Fruit fly (Drosophila melanogaster): ENCODE results near the gene Kaz.

Gene Kaz

DNA sequence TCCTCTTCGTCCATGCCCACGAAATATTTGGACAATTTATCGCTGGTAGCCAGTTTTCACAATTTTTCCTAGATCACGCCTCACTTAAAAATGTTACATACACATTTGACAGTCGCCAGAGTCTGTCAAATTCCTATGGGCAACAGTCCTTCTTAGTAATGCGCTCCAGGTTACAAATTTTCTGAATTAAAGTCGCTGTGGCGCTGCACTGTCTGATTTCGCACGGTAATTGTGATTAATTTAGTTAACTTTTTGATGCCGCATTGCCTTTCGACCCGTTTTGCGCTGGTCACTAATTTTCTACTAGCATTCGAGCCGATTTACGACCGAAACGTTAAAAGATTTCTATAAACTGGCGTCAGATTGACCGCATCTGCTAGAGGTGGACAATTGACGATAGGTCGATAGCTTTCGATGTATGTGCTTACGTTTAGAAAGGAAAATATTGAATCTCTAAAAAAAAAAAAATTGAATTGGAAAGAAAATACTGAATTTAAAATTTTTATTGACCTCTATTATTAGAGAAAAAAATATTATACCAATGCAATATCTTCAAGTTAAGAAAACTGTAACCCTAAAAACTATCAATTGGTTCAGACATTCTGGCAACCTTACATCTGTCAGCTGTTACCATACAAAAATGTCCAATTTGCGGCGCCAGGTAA is 16.0 kb downstream of the Kaz start, which contains the start of the genes lili and CG34150 (continued):
- TF ChIP-seq CG6683 (GFP tag; optimal IDR thresholded peaks at IDR 0.05), result no peak
- no peak for TF ChIP-seq toy (GFP tag; IDR thresholded peaks at IDR 0.05)
- TF ChIP-seq CG12219 (GFP tag; optimal IDR thresholded peaks at IDR 0.05), result no peak
- TF ChIP-seq Nf-YB (GFP tag; optimal IDR thresholded peaks at IDR 0.05), result peak; percentile 60
- TF ChIP-seq otp (GFP tag; IDR thresholded peaks at IDR 0.05), result no peak
- TF ChIP-seq dysf (GFP tag; IDR thresholded peaks at IDR 0.05), result peak; percentile 66
- peak; percentile 53 for TF ChIP-seq bcd (GFP tag; optimal IDR thresholded peaks at IDR 0.05)
- TF ChIP-seq Hmr (GFP tag; optimal IDR thresholded peaks at IDR 0.05), result peak; percentile 58
- TF ChIP-seq CG18011 (GFP tag; optimal IDR thresholded peaks at IDR 0.05), result peak; percentile 53
- TF ChIP-seq CG15011 (GFP tag; optimal IDR thresholded peaks at IDR 0.05), result no peak
- TF ChIP-seq CG43689 (GFP tag; IDR thresholded peaks at IDR 0.05), result no peak
- peak; percentile 36 for TF ChIP-seq fd96Cb (tag; optimal IDR thresholded peaks at IDR 0.05)
- no peak for TF ChIP-seq Kr (GFP tag; optimal IDR thresholded peaks at IDR 0.05)
- peak; percentile 88 for TF ChIP-seq Dll (GFP tag; IDR thresholded peaks at IDR 0.05; ENCODE audit: partially characterized antibody)
- TF ChIP-seq CG31388 (GFP tag; optimal IDR thresholded peaks at IDR 0.05), result peak; percentile 77
- 0 out of 2 replicates have a peak, but pooled peaks have one; percentile 55 for TF ChIP-seq Oaz (GFP tag; IDR thresholded peaks at IDR 0.05)
- TF ChIP-seq seq (GFP tag; IDR thresholded peaks at IDR 0.05), result peak; percentile 37; the same call in 1 of the 2 replicates
- TF ChIP-seq CG32767 (GFP tag; IDR thresholded peaks at IDR 0.05), result peak; percentile 73; the same call in 1 of the 2 replicates
- peak; percentile 40 for TF ChIP-seq cwo (GFP tag; optimal IDR thresholded peaks at IDR 0.05)
- TF ChIP-seq Hmx (GFP tag; optimal IDR thresholded peaks at IDR 0.05), result peak; percentile 30
- TF ChIP-seq Aef1 (GFP tag; IDR thresholded peaks at IDR 0.05), result peak; percentile 71
- peak; percentile 80 for TF ChIP-seq bbx (GFP tag; IDR thresholded peaks at IDR 0.05; ENCODE audit: partially characterized antibody)
- no peak for TF ChIP-seq Sox100B (GFP tag; optimal IDR thresholded peaks at IDR 0.05)
- TF ChIP-seq Six4 (GFP tag; optimal IDR thresholded peaks at IDR 0.05), result peak; percentile 77
- TF ChIP-seq Oli (tag; optimal IDR thresholded peaks at IDR 0.05), result peak; percentile 50
- peak; percentile 52 for TF ChIP-seq CG12104 (GFP tag; optimal IDR thresholded peaks at IDR 0.05)
- peak; percentile 41 for TF ChIP-seq sima (GFP tag; optimal IDR thresholded peaks at IDR 0.05)
- no peak for TF ChIP-seq prd (optimal IDR thresholded peaks at IDR 0.05)
- TF ChIP-seq prd (GFP tag; IDR thresholded peaks at IDR 0.05), result peak; percentile 84
- peak; percentile 65 for TF ChIP-seq MESR4 (GFP tag; optimal IDR thresholded peaks at IDR 0.05)
- peak; percentile 61 for TF ChIP-seq vnd (GFP tag; IDR thresholded peaks at IDR 0.05; ENCODE audit: partially characterized antibody)
- TF ChIP-seq Asciz (GFP tag; optimal IDR thresholded peaks at IDR 0.05), result peak; percentile 55
- TF ChIP-seq Dbx (GFP tag; IDR thresholded peaks at IDR 0.05), result peak; percentile 82
- TF ChIP-seq kni (GFP tag; optimal IDR thresholded peaks at IDR 0.05), result peak; percentile 2
- no peak for TF ChIP-seq pros (GFP tag; optimal IDR thresholded peaks at IDR 0.05)
- peak; percentile 58 for TF ChIP-seq Lhr (GFP tag; optimal IDR thresholded peaks at IDR 0.05)
- TF ChIP-seq CG6689 (GFP tag; IDR thresholded peaks at IDR 0.05), result peak; percentile 80
- peak; percentile 57 for TF ChIP-seq CG10979 (tag; optimal IDR thresholded peaks at IDR 0.05)
- TF ChIP-seq CG17912 (GFP tag; optimal IDR thresholded peaks at IDR 0.05), result no peak
- peak; percentile 36; the same call in 1 of the 3 replicates for TF ChIP-seq jigr1 (GFP tag; IDR thresholded peaks at IDR 0.05)
- peak; percentile 67 for TF ChIP-seq Camta (GFP tag; optimal IDR thresholded peaks at IDR 0.05)
- TF ChIP-seq exex (tag; optimal IDR thresholded peaks at IDR 0.05), result no peak
- TF ChIP-seq CG4617 (GFP tag; optimal IDR thresholded peaks at IDR 0.05; ENCODE audit: borderline replicate concordance), result peak; percentile 46
- peak; percentile 19 for TF ChIP-seq CG17186 (GFP tag; optimal IDR thresholded peaks at IDR 0.05)
- no peak for TF ChIP-seq CG30431 (GFP tag; optimal IDR thresholded peaks at IDR 0.05)
- peak; percentile 67 for TF ChIP-seq Dp (GFP tag; optimal IDR thresholded peaks at IDR 0.05)
- TF ChIP-seq HmgZ (tag; optimal IDR thresholded peaks at IDR 0.05), result peak; percentile 63
- no peak for TF ChIP-seq sr (GFP tag; IDR thresholded peaks at IDR 0.05)
- TF ChIP-seq CG34422 (GFP tag; IDR thresholded peaks at IDR 0.05), result peak; percentile 78

Measured in whole organism, embryonic.